Fruit fly (Drosophila melanogaster) whole organism, embryonic: ENCODE results near the gene CG4382.

Experiments
- Asciz ChIP-seq: fragments of 200-800 bp; sonication (Bioruptor generic); optimal IDR thresholded peaks from 2 replicates; lab custom pipeline; 2017; ENCODE audit warnings: missing biosample characterization, mild to moderate bottlenecking, missing genetic modification characterization, missing genetic modification reagents
- Blimp-1 ChIP-seq: fragments of 200-800 bp; sonication (Bioruptor generic); optimal IDR thresholded peaks from 3 replicates; lab custom pipeline; 2018; ENCODE audit warnings: missing biosample characterization, missing genetic modification characterization, mild to moderate bottlenecking, moderate library complexity, missing genetic modification reagents
- CG10979 ChIP-seq: fragments of 200-800 bp; sonication (Bioruptor generic); optimal IDR thresholded peaks from 2 replicates; lab custom pipeline; 2018; ENCODE audit warnings: missing biosample characterization, mild to moderate bottlenecking, missing genetic modification characterization, moderate library complexity
- CG11504 ChIP-seq: fragments of 200-800 bp; sonication (Bioruptor generic); optimal IDR thresholded peaks from 3 replicates; lab custom pipeline; 2019; ENCODE audit warnings: missing biosample characterization, mild to moderate bottlenecking, missing genetic modification characterization, moderate library complexity
- CG13287 ChIP-seq: fragments of 200-800 bp; sonication (Bioruptor generic); IDR thresholded peaks from 2 replicates; pipeline ENCODE4 v1.3.6; 2022; ENCODE audit warnings: missing biosample characterization, missing genetic modification characterization; ENCODE audit not compliant: partially characterized antibody
- CG13424 ChIP-seq: fragments of 200-800 bp; sonication (Bioruptor generic); optimal IDR thresholded peaks from 2 replicates; lab custom pipeline; 2019; ENCODE audit warnings: missing biosample characterization, mild to moderate bottlenecking, missing genetic modification characterization, moderate library complexity
- CG14860 ChIP-seq: fragments of 200-800 bp; sonication (Bioruptor generic); IDR thresholded peaks from 3 replicates; pipeline ENCODE4 v1.3.6; 2022; ENCODE audit warnings: missing biosample characterization, missing genetic modification characterization; ENCODE audit not compliant: partially characterized antibody
- CG15269 ChIP-seq: fragments of 200-800 bp; sonication (Bioruptor generic); optimal IDR thresholded peaks from 2 replicates; lab custom pipeline; 2018; ENCODE audit warnings: missing biosample characterization, mild to moderate bottlenecking, missing genetic modification characterization, moderate library complexity
- CG1603 ChIP-seq: fragments of 200-800 bp; sonication (Bioruptor generic); optimal IDR thresholded peaks from 2 replicates; lab custom pipeline; 2019; ENCODE audit warnings: missing biosample characterization, mild to moderate bottlenecking, missing genetic modification characterization, moderate library complexity
- CG16813 ChIP-seq: fragments of 200-800 bp; sonication (Bioruptor generic); IDR thresholded peaks from 3 replicates; pipeline ENCODE4 v1.3.6; 2022; ENCODE audit warnings: missing biosample characterization, missing genetic modification characterization; ENCODE audit not compliant: partially characterized antibody
- CG17385 ChIP-seq: fragments of 200-800 bp; sonication (Bioruptor generic); optimal IDR thresholded peaks from 3 replicates; lab custom pipeline; 2018; ENCODE audit warnings: missing biosample characterization, mild to moderate bottlenecking, missing genetic modification characterization
- CG18262 ChIP-seq: fragments of 200-800 bp; optimal IDR thresholded peaks from 3 replicates; lab custom pipeline; 2019; ENCODE audit warnings: missing biosample characterization, mild to moderate bottlenecking, missing genetic modification characterization, moderate library complexity
- CG18599 ChIP-seq: fragments of 200-800 bp; sonication (Bioruptor generic); optimal IDR thresholded peaks from 3 replicates; lab custom pipeline; 2017; ENCODE audit warnings: missing biosample characterization, missing genetic modification characterization, mild to moderate bottlenecking, moderate library complexity, missing genetic modification reagents
- CG2120 ChIP-seq: fragments of 200-800 bp; sonication (Bioruptor generic); optimal IDR thresholded peaks from 3 replicates; lab custom pipeline; 2016; ENCODE audit warnings: missing biosample characterization, missing genetic modification characterization
- CG30403 ChIP-seq: fragments of 200-800 bp; sonication (Bioruptor generic); optimal IDR thresholded peaks from 3 replicates; lab custom pipeline; 2016; ENCODE audit warnings: missing biosample characterization, missing genetic modification characterization
- CG31365 ChIP-seq: fragments of 200-800 bp; sonication (Bioruptor generic); optimal IDR thresholded peaks from 2 replicates; lab custom pipeline; 2018; ENCODE audit warnings: missing biosample characterization, mild to moderate bottlenecking, missing genetic modification characterization
- CG31441 ChIP-seq: fragments of 200-800 bp; sonication (Bioruptor generic); IDR thresholded peaks from 2 replicates; pipeline ENCODE4 v1.3.6; 2022; ENCODE audit warnings: missing biosample characterization, missing genetic modification characterization
- CG3281 ChIP-seq: fragments of 200-800 bp; sonication (Bioruptor generic); optimal IDR thresholded peaks from 3 replicates; lab custom pipeline; 2017; ENCODE audit warnings: missing biosample characterization, mild to moderate bottlenecking, missing genetic modification characterization
- CG6765 ChIP-seq: fragments of 200-800 bp; sonication (Bioruptor generic); optimal IDR thresholded peaks from 3 replicates; lab custom pipeline; 2017; ENCODE audit warnings: missing biosample characterization, mild to moderate bottlenecking, missing genetic modification characterization
- CG7372 ChIP-seq: fragments of 200-800 bp; sonication (Bioruptor generic); IDR thresholded peaks from 2 replicates; pipeline ENCODE4 v1.3.6; 2022; ENCODE audit warnings: missing biosample characterization, missing genetic modification characterization
- CG7745 ChIP-seq: fragments of 200-800 bp; sonication (Bioruptor generic); optimal IDR thresholded peaks from 2 replicates; lab custom pipeline; 2018; ENCODE audit warnings: missing biosample characterization, mild to moderate bottlenecking, missing genetic modification characterization, moderate library complexity
- CG7839 ChIP-seq: fragments of 200-800 bp; sonication (Bioruptor generic); optimal IDR thresholded peaks from 3 replicates; lab custom pipeline; 2018; ENCODE audit warnings: missing biosample characterization, mild to moderate bottlenecking, missing genetic modification characterization, moderate library complexity
- CG8089 ChIP-seq: fragments of 200-800 bp; sonication (Bioruptor generic); optimal IDR thresholded peaks from 3 replicates; lab custom pipeline; 2016; ENCODE audit warnings: missing biosample characterization, missing genetic modification characterization
- CG9932 ChIP-seq: fragments of 200-800 bp; sonication (Bioruptor generic); IDR thresholded peaks from 2 replicates; pipeline ENCODE4 v1.3.6; 2022; ENCODE audit warnings: missing biosample characterization, missing genetic modification characterization
- CoRest ChIP-seq: fragments of 200-800 bp; sonication (Bioruptor generic); optimal IDR thresholded peaks from 3 replicates; lab custom pipeline; 2018; ENCODE audit warnings: missing biosample characterization, mild to moderate bottlenecking, missing genetic modification characterization, moderate library complexity
- Dll ChIP-seq: fragments of 200-800 bp; sonication (Bioruptor generic); IDR thresholded peaks from 4 replicates; pipeline ENCODE4 v1.3.6; 2022; ENCODE audit warnings: missing biosample characterization, missing genetic modification characterization; ENCODE audit not compliant: partially characterized antibody
- E2f2 ChIP-seq: fragments of 200-800 bp; sonication (Bioruptor generic); IDR thresholded peaks from 2 replicates; pipeline ENCODE4 v1.3.6; 2022; ENCODE audit warnings: missing biosample characterization, missing genetic modification characterization
- Fer1 ChIP-seq: fragments of 200-800 bp; sonication (Bioruptor generic); optimal IDR thresholded peaks from 2 replicates; lab custom pipeline; 2017; ENCODE audit warnings: missing biosample characterization, mild to moderate bottlenecking, missing genetic modification characterization
- H2.0 ChIP-seq: fragments of 200-800 bp; sonication (Bioruptor generic); IDR thresholded peaks from 2 replicates; pipeline ENCODE4 v1.3.6; 2022; ENCODE audit warnings: missing biosample characterization, missing genetic modification characterization
- Med ChIP-seq: fragments of 200-800 bp; sonication (Bioruptor generic); peaks from one replicate; lab custom pipeline; 2016; ENCODE audit warnings: missing biosample characterization, missing genetic modification characterization, mild to moderate bottlenecking, inconsistent platforms, moderate library complexity
- NfI ChIP-seq: fragments of 200-800 bp; sonication (Bioruptor generic); optimal IDR thresholded peaks from 3 replicates; lab custom pipeline; 2018; ENCODE audit warnings: missing biosample characterization, mild to moderate bottlenecking, missing genetic modification characterization, moderate library complexity
- Oaz ChIP-seq: fragments of 200-800 bp; sonication (Bioruptor generic); IDR thresholded peaks from 2 replicates; pipeline ENCODE4 v1.3.6; 2022; ENCODE audit warnings: missing biosample characterization, missing genetic modification characterization
- PHDP ChIP-seq: fragments of 200-800 bp; sonication (Bioruptor generic); optimal IDR thresholded peaks from 3 replicates; lab custom pipeline; 2018; ENCODE audit warnings: missing biosample characterization, mild to moderate bottlenecking, missing genetic modification characterization, moderate library complexity
- Pdp1 ChIP-seq, 2 experiments: fragments of 200-800 bp; sonication (Bioruptor generic); optimal IDR thresholded peaks; 3 replicates each; lab custom pipeline; 2016; ENCODE audit warnings: missing biosample characterization in 2 of 2, missing genetic modification characterization in 2 of 2, mild to moderate bottlenecking in 1 of 2, moderate library complexity in 1 of 2
- Sox102F ChIP-seq: fragments of 200-800 bp; sonication (Bioruptor generic); optimal IDR thresholded peaks from 2 replicates; lab custom pipeline; 2018; ENCODE audit warnings: missing biosample characterization, mild to moderate bottlenecking, missing genetic modification characterization, moderate library complexity
- Vsx1 ChIP-seq: fragments of 200-800 bp; sonication (Bioruptor generic); optimal IDR thresholded peaks from 2 replicates; lab custom pipeline; 2017; ENCODE audit warnings: missing biosample characterization, mild to moderate bottlenecking, missing genetic modification characterization, missing genetic modification reagents
- bowl ChIP-seq: fragments of 200-800 bp; sonication (Bioruptor generic); IDR thresholded peaks from 2 replicates; pipeline ENCODE4 v1.3.6; 2022; ENCODE audit warnings: missing biosample characterization, missing genetic modification characterization
- br ChIP-seq: fragments of >200 bp; optimal IDR thresholded peaks from 2 replicates; lab custom pipeline; 2017
- cwo ChIP-seq: fragments of 200-800 bp; sonication (Bioruptor generic); optimal IDR thresholded peaks from 3 replicates; lab custom pipeline; 2017; ENCODE audit warnings: missing biosample characterization, missing genetic modification characterization, mild to moderate bottlenecking, moderate library complexity, missing genetic modification reagents
- dmrt99B ChIP-seq: fragments of 200-800 bp; sonication (Bioruptor generic); optimal IDR thresholded peaks from 2 replicates; lab custom pipeline; 2018; ENCODE audit warnings: missing biosample characterization, mild to moderate bottlenecking, missing genetic modification characterization, moderate library complexity
- gcm2 ChIP-seq: fragments of 200-800 bp; sonication (Bioruptor generic); optimal IDR thresholded peaks from 2 replicates; lab custom pipeline; 2016; ENCODE audit warnings: missing biosample characterization, missing genetic modification characterization
- gem ChIP-seq: fragments of 200-800 bp; sonication (Bioruptor generic); optimal IDR thresholded peaks from 2 replicates; lab custom pipeline; 2019; ENCODE audit warnings: missing biosample characterization, mild to moderate bottlenecking, missing genetic modification characterization, moderate library complexity
- lmd ChIP-seq: fragments of 200-800 bp; sonication (Bioruptor generic); IDR thresholded peaks from 2 replicates; pipeline ENCODE4 v1.3.6; 2022; ENCODE audit warnings: missing biosample characterization, missing genetic modification characterization
- phol ChIP-seq: fragments of 200-800 bp; sonication (Bioruptor generic); optimal IDR thresholded peaks from 3 replicates; lab custom pipeline; 2018; ENCODE audit warnings: missing biosample characterization, mild to moderate bottlenecking, missing genetic modification characterization, moderate library complexity
- sens ChIP-seq: fragments of 200-800 bp; sonication (Bioruptor generic); peaks from one replicate; lab custom pipeline; 2016; ENCODE audit warnings: missing biosample characterization, missing genetic modification characterization
- sens-2 ChIP-seq: fragments of 200-800 bp; sonication (Bioruptor generic); IDR thresholded peaks from 2 replicates; pipeline ENCODE4 v1.3.6; 2022; ENCODE audit warnings: missing biosample characterization, missing genetic modification characterization
- slbo ChIP-seq: fragments of 200-800 bp; sonication (Bioruptor generic); IDR thresholded peaks from 2 replicates; pipeline ENCODE4 v1.3.6; 2022; ENCODE audit warnings: missing biosample characterization, missing genetic modification characterization
- unpg ChIP-seq: fragments of 200-800 bp; sonication (Bioruptor generic); optimal IDR thresholded peaks from 3 replicates; lab custom pipeline; 2018; ENCODE audit warnings: missing biosample characterization, mild to moderate bottlenecking, missing genetic modification characterization, moderate library complexity
- zen2 ChIP-seq: fragments of 200-800 bp; sonication (Bioruptor generic); IDR thresholded peaks from 3 replicates; pipeline ENCODE4 v1.3.6; 2022; ENCODE audit warnings: missing biosample characterization, missing genetic modification characterization; ENCODE audit not compliant: partially characterized antibody

CG4382 gene

dm6 chr2L:9617908-9618307 is 17.2 kb upstream of the CG4382 start (continued):
- TF ChIP-seq lmd (GFP tag; lab: Robert Waterston, UW) (no peak), CG13287 (no peak), Blimp-1 (peak; percentile 82), CG3281 (peak; percentile 6), slbo (GFP tag; lab: Robert Waterston, UW) (peak; percentile 17; the same call in 1 of the 2 replicates), PHDP (tag; lab: Kevin White, UChicago) (peak; percentile 50), Med (GFP tag; lab: Kevin White, UChicago) (peak; percentile 27), CG31365 (tag; lab: Kevin White, UChicago) (no peak), dmrt99B (tag; lab: Kevin White, UChicago) (peak; percentile 57), CG6765 (no peak), cwo (peak; percentile 58), CG18599 (GFP tag; lab: Kevin White, UChicago) (peak; percentile 38), br (lab: Kevin White, UChicago) (no peak), Dll (no peak), CG18262 (tag; lab: Kevin White, UChicago) (peak; percentile 12), NfI (GFP tag; lab: Kevin White, UChicago) (peak; percentile 18), Vsx1 (GFP tag; lab: Kevin White, UChicago) (peak; percentile 11), CG9932 (GFP tag; lab: Robert Waterston, UW) (0 out of 2 replicates have a peak, but pooled peaks have one; percentile 10), Oaz (GFP tag; lab: Robert Waterston, UW) (no peak), zen2 (GFP tag; lab: Robert Waterston, UW) (no peak), CG16813 (GFP tag; lab: Robert Waterston, UW) (no peak), sens (GFP tag; lab: Kevin White, UChicago) (peak; percentile 67), CG11504 (tag; lab: Kevin White, UChicago) (peak; percentile 61), CoRest (tag; lab: Kevin White, UChicago) (peak; percentile 34), CG7839 (tag; lab: Kevin White, UChicago) (peak; percentile 25), bowl (GFP tag; lab: Robert Waterston, UW) (no peak), CG8089 (no peak), CG1603 (no peak), CG30403 (GFP tag; lab: Kevin White, UChicago) (peak; percentile 37), CG15269 (tag; lab: Kevin White, UChicago) (peak; percentile 42), CG17385 (peak; percentile 26), H2.0 (GFP tag; lab: Robert Waterston, UW) (no peak), gem (tag; lab: Kevin White, UChicago) (peak; percentile 50), E2f2 (GFP tag; lab: Robert Waterston, UW) (0 out of 2 replicates have a peak, but pooled peaks have one; percentile 32), Pdp1 (GFP tag; optimal IDR thresholded peaks at IDR 0.05; lab: Kevin White, UChicago) (peak in 1 of 2 experiments; percentile 38), gcm2 (GFP tag; lab: Kevin White, UChicago) (peak; percentile 24), CG2120 (GFP tag; lab: Kevin White, UChicago) (peak; percentile 40), CG31441 (peak; percentile 38; the same call in 1 of the 2 replicates), Sox102F (GFP tag; lab: Kevin White, UChicago) (peak; percentile 59), Fer1 (GFP tag; lab: Kevin White, UChicago) (peak; percentile 55), phol (tag; lab: Kevin White, UChicago) (peak; percentile 14), CG13424 (peak; percentile 31), CG10979 (tag; lab: Kevin White, UChicago) (peak; percentile 23), sens-2 (GFP tag; lab: Robert Waterston, UW) (no peak), unpg (GFP tag; lab: Kevin White, UChicago) (peak; percentile 20), CG7372 (GFP tag; lab: Robert Waterston, UW) (no peak), CG7745 (tag; lab: Kevin White, UChicago) (no peak), CG14860 (GFP tag; lab: Robert Waterston, UW) (no peak), Asciz (GFP tag; lab: Kevin White, UChicago) (peak; percentile 38)
